Fruit fly (Drosophila melanogaster) whole organism, adult: ENCODE measurements around the gene RpL22.

Experiments
- CG11617 ChIP-seq: fragments of 200-800 bp; sonication (Bioruptor generic); optimal IDR thresholded peaks from 2 replicates; lab custom pipeline; 2017; ENCODE audit warnings: mild to moderate bottlenecking, missing biosample characterization, missing genetic modification reagents, missing genetic modification characterization
- CG12768 ChIP-seq: fragments of 200-800 bp; sonication (Bioruptor generic); optimal IDR thresholded peaks from 2 replicates; lab custom pipeline; 2017; ENCODE audit warnings: missing biosample characterization, missing genetic modification characterization, mild to moderate bottlenecking, moderate library complexity, missing genetic modification reagents
- CG14711 ChIP-seq: fragments of 200-800 bp; sonication (Bioruptor generic); optimal IDR thresholded peaks from 2 replicates; lab custom pipeline; 2018; ENCODE audit warnings: missing biosample characterization, mild to moderate bottlenecking, missing genetic modification characterization, moderate library complexity
- CG1620 ChIP-seq: fragments of 200-800 bp; sonication (Bioruptor generic); optimal IDR thresholded peaks from 2 replicates; lab custom pipeline; 2016; ENCODE audit warnings: missing biosample characterization, missing genetic modification characterization
- CG33017 ChIP-seq: fragments of 200-800 bp; sonication (Bioruptor generic); optimal IDR thresholded peaks from 2 replicates; lab custom pipeline; 2018; ENCODE audit warnings: missing biosample characterization, mild to moderate bottlenecking, missing genetic modification characterization, moderate library complexity
- CG5204 ChIP-seq: fragments of 200-800 bp; sonication (Bioruptor generic); optimal IDR thresholded peaks from 2 replicates; lab custom pipeline; 2016; ENCODE audit warnings: missing biosample characterization, missing genetic modification characterization
- CG7045 ChIP-seq: fragments of 200-800 bp; sonication (Bioruptor generic); optimal IDR thresholded peaks from 2 replicates; lab custom pipeline; 2017; ENCODE audit warnings: missing biosample characterization, mild to moderate bottlenecking, missing genetic modification characterization
- CG7101 ChIP-seq: fragments of 200-800 bp; sonication (Bioruptor generic); optimal IDR thresholded peaks from 2 replicates; lab custom pipeline; 2018; ENCODE audit warnings: missing biosample characterization, mild to moderate bottlenecking, missing genetic modification characterization, moderate library complexity
- Clk ChIP-seq: fragments of 200-800 bp; sonication (Bioruptor generic); optimal IDR thresholded peaks from 2 replicates; lab custom pipeline; 2017; ENCODE audit warnings: missing biosample characterization, missing genetic modification characterization
- Crg-1 ChIP-seq: fragments of 200-800 bp; sonication (Bioruptor generic); optimal IDR thresholded peaks from 2 replicates; lab custom pipeline; 2016; ENCODE audit warnings: missing biosample characterization, missing genetic modification characterization
- Hr96 ChIP-seq: fragments of 200-800 bp; sonication (Bioruptor generic); optimal IDR thresholded peaks from 2 replicates; lab custom pipeline; 2016; ENCODE audit warnings: missing biosample characterization, missing genetic modification characterization
- Mnt ChIP-seq: fragments of 200-800 bp; sonication (Bioruptor generic); optimal IDR thresholded peaks from 2 replicates; lab custom pipeline; 2016; ENCODE audit warnings: missing biosample characterization, mild to moderate bottlenecking, missing genetic modification characterization
- bab1 ChIP-seq: fragments of 200-800 bp; sonication (Bioruptor generic); optimal IDR thresholded peaks from 3 replicates; lab custom pipeline; 2019; ENCODE audit warnings: missing biosample characterization, mild to moderate bottlenecking, missing genetic modification characterization, moderate library complexity
- cic ChIP-seq: fragments of 200-800 bp; sonication (Bioruptor generic); optimal IDR thresholded peaks from 2 replicates; lab custom pipeline; 2017; ENCODE audit warnings: missing biosample characterization, mild to moderate bottlenecking, missing genetic modification characterization, moderate library complexity
- cnc ChIP-seq, 2 experiments: fragments of >200 bp; optimal IDR thresholded peaks; 2 replicates each; lab custom pipeline; 2017
- kay ChIP-seq: fragments of 200-800 bp; sonication (Bioruptor generic); peaks from one replicate; lab custom pipeline; 2016; ENCODE audit warnings: missing biosample characterization, missing genetic modification characterization, borderline replicate concordance
- ovo ChIP-seq: fragments of 200-800 bp; sonication (Bioruptor generic); optimal IDR thresholded peaks from 2 replicates; lab custom pipeline; 2016; ENCODE audit warnings: missing biosample characterization, missing genetic modification characterization
- pad ChIP-seq: fragments of 200-800 bp; sonication (Bioruptor generic); optimal IDR thresholded peaks from 3 replicates; lab custom pipeline; 2017; ENCODE audit warnings: missing biosample characterization, missing genetic modification characterization, mild to moderate bottlenecking, moderate library complexity, missing genetic modification reagents
- tj ChIP-seq: fragments of 200-800 bp; sonication (Bioruptor generic); optimal IDR thresholded peaks from 3 replicates; lab custom pipeline; 2017; ENCODE audit warnings: missing biosample characterization, mild to moderate bottlenecking, missing genetic modification characterization, moderate library complexity
- toe ChIP-seq: fragments of 200-800 bp; sonication (Bioruptor generic); optimal IDR thresholded peaks from 2 replicates; lab custom pipeline; 2016; ENCODE audit warnings: missing biosample characterization, missing genetic modification characterization

Gene RpL22

DNA sequence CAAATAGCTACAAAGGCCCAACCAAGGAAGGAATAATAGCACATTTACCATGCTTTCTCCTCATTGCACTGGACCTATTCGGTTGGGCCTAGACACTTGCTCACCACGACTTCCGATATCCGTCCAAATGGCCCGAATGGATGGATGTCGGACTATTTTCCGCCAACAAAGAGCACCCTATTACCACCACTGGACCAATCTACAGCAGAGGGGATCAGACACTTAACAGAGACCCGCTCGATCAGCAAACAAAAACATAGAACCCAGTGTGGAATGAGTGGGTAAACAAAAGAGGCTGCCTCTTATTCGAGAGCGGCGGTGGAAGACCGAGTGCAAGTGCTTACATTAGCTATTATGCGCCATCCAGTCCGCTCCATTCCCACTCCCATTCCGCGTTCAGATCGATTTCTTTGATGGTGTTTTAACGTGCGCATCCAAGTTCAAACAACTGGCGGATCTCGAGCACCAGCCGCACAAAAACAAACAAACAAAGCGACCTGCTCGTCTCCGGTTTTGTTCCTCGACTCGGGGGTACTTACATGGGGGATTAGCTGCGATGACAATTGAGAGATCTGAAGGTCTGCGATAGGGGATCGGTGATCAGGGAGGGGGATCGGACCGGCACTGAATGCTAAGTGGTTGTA, 3.7 kb upstream of the RpL22 start:
- TF ChIP-seq kay (no peak), Crg-1 (GFP tag; lab: Kevin White, UChicago) (no peak), cic (no peak), Hr96 (no peak), ovo (GFP tag; lab: Kevin White, UChicago) (no peak), CG7101 (no peak)

DNA sequence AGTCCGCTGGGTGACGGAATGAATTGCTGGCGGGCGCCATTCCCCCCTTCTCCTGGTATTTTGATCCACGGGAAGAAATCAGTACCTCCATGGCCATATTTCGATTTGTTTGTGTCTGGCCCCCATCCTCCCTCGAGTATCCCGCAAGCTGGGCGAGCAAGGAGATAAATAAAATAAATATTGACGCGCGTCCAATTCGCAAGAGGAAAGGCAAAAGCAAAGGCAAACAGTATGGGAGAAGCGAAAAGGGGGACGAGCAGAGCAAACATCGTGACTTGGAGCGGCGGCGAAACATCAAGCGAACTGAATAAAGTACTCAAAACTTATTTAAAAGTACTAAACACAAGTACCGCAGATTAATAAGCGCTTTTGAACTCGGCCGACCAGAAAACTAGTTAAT, 3.0 kb upstream of the RpL22 start:
- TF ChIP-seq CG7101 (peak; percentile 28), CG33017 (tag; lab: Kevin White, UChicago) (no peak)

DNA sequence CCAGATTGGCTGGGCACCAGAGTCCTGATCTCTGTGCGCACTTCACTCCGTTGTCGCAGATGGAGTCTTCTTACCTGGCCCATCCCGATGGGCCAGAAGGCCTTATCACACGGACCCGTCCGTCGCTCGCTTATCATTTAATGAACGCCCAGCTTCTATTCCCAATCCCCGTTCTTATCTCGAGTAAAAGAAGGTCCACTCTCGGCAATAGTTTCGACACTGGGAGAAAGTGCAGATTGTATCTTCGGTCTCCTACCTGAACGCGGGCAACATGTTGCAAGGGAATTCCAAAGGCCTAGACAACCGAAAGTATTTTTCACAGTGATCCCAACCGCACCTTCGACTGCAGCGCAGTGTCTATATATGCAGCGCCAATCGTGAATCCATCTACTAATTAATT, 1.2 kb upstream of the RpL22 start:
- TF ChIP-seq toe (GFP tag; lab: Kevin White, UChicago) (no peak), Hr96 (no peak), cnc (optimal IDR thresholded peaks at IDR 0.05; lab: Kevin White, UChicago) (no peak), pad (GFP tag; lab: Kevin White, UChicago) (no peak), CG33017 (tag; lab: Kevin White, UChicago) (no peak), Mnt (no peak), CG5204 (no peak), Clk (GFP tag; lab: Kevin White, UChicago) (no peak), ovo (GFP tag; lab: Kevin White, UChicago) (no peak), Crg-1 (GFP tag; lab: Kevin White, UChicago) (no peak), bab1 (no peak), cic (no peak), CG1620 (GFP tag; lab: Kevin White, UChicago) (no peak), tj (no peak), CG7101 (no peak), kay (no peak), CG7045 (no peak)

dm6 chrX:762047-762446, 2.9 kb downstream of the RpL22 start:
- TF ChIP-seq cnc (optimal IDR thresholded peaks at IDR 0.05; lab: Kevin White, UChicago) (no peak), CG12768 (GFP tag; lab: Kevin White, UChicago) (peak; percentile 8), CG14711 (tag; lab: Kevin White, UChicago) (no peak), tj (no peak), toe (GFP tag; lab: Kevin White, UChicago) (no peak), ovo (GFP tag; lab: Kevin White, UChicago) (no peak), Hr96 (no peak), bab1 (no peak), cic (no peak), kay (no peak), CG7101 (no peak), CG1620 (GFP tag; lab: Kevin White, UChicago) (no peak), Mnt (no peak), CG7045 (no peak), Clk (GFP tag; lab: Kevin White, UChicago) (no peak), CG11617 (GFP tag; lab: Kevin White, UChicago) (no peak), CG33017 (tag; lab: Kevin White, UChicago) (peak; percentile 8)

dm6 chrX:758892-759621, 5.9 kb downstream of the RpL22 start, which contains the start of gene CG5273:
TSS of gene CG5273 (plus strand) at chrX:759594.
- peak; percentile 26 for TF ChIP-seq CG12768 (GFP tag; lab: Kevin White, UChicago)
- TF ChIP-seq CG11617 (GFP tag; lab: Kevin White, UChicago) = peak; percentile 12
- TF ChIP-seq CG7101 = peak; percentile 39
- TF ChIP-seq CG5204 = no peak
- peak; percentile 35 for TF ChIP-seq tj
- no peak for TF ChIP-seq toe (GFP tag; lab: Kevin White, UChicago)
- TF ChIP-seq ovo (GFP tag; lab: Kevin White, UChicago) = peak; percentile 99
- no peak for TF ChIP-seq cnc (optimal IDR thresholded peaks at IDR 0.05; lab: Kevin White, UChicago)
- peak; percentile 14 for TF ChIP-seq CG1620 (GFP tag; lab: Kevin White, UChicago)
- TF ChIP-seq Clk (GFP tag; lab: Kevin White, UChicago) = no peak
- TF ChIP-seq Crg-1 (GFP tag; lab: Kevin White, UChicago) = peak; percentile 15
- no peak for TF ChIP-seq CG33017 (tag; lab: Kevin White, UChicago)
- no peak for TF ChIP-seq CG7045
- TF ChIP-seq Mnt = peak; percentile 43
- no peak for TF ChIP-seq cic
- peak; percentile 82 for TF ChIP-seq bab1
- peak; percentile 99 for TF ChIP-seq pad (GFP tag; lab: Kevin White, UChicago)
- peak; percentile 94 for TF ChIP-seq CG14711 (tag; lab: Kevin White, UChicago)
- TF ChIP-seq Hr96 = peak; percentile 55
- TF ChIP-seq kay = no peak

dm6 chrX:756856-757255, 8.1 kb downstream of the RpL22 start:
- TF ChIP-seq CG11617 (GFP tag; lab: Kevin White, UChicago) = no peak
- no peak for TF ChIP-seq ovo (GFP tag; lab: Kevin White, UChicago)
- TF ChIP-seq CG5204 = no peak
- TF ChIP-seq CG7045 = no peak
- TF ChIP-seq bab1 = no peak
- no peak for TF ChIP-seq CG1620 (GFP tag; lab: Kevin White, UChicago)
- no peak for TF ChIP-seq CG12768 (GFP tag; lab: Kevin White, UChicago)
- no peak for TF ChIP-seq CG7101
- TF ChIP-seq CG14711 (tag; lab: Kevin White, UChicago) = no peak
- no peak for TF ChIP-seq tj
- TF ChIP-seq toe (GFP tag; lab: Kevin White, UChicago) = no peak
- TF ChIP-seq Hr96 = no peak
- no peak for TF ChIP-seq Crg-1 (GFP tag; lab: Kevin White, UChicago)
- TF ChIP-seq Clk (GFP tag; lab: Kevin White, UChicago) = no peak
- no peak for TF ChIP-seq pad (GFP tag; lab: Kevin White, UChicago)
- TF ChIP-seq cnc (optimal IDR thresholded peaks at IDR 0.05; lab: Kevin White, UChicago) = no peak
- TF ChIP-seq Mnt = no peak
- TF ChIP-seq kay = no peak
